Fruit fly (Drosophila melanogaster) whole organism, embryonic: Measurements from ENCODE around the gene CG7006.

Source experiments
- CG10209 ChIP-seq: fragments of 200-800 bp; sonication (Bioruptor generic); optimal IDR thresholded peaks from 3 replicates; lab custom pipeline; 2017; ENCODE audit warnings: missing biosample characterization, mild to moderate bottlenecking, missing genetic modification characterization, missing genetic modification reagents
- CG11695 ChIP-seq: fragments of 200-800 bp; sonication (Bioruptor generic); IDR thresholded peaks from 3 replicates; pipeline ENCODE4 v1.3.6; 2022; ENCODE audit warnings: missing biosample characterization, missing genetic modification characterization
- CG11723 ChIP-seq: fragments of 200-800 bp; sonication (Bioruptor generic); optimal IDR thresholded peaks from 2 replicates; lab custom pipeline; 2017; ENCODE audit warnings: missing biosample characterization, mild to moderate bottlenecking, missing genetic modification characterization
- CG13624 ChIP-seq: fragments of 200-800 bp; sonication (Bioruptor generic); optimal IDR thresholded peaks from 2 replicates; lab custom pipeline; 2016; ENCODE audit warnings: missing biosample characterization, missing genetic modification characterization
- CG14014 ChIP-seq: fragments of 200-800 bp; sonication (Bioruptor generic); IDR thresholded peaks from 2 replicates; pipeline ENCODE4 v1.3.6; 2022; ENCODE audit warnings: missing biosample characterization, missing genetic modification characterization
- CG15011 ChIP-seq: fragments of 200-800 bp; sonication (Bioruptor generic); optimal IDR thresholded peaks from 3 replicates; lab custom pipeline; 2018; ENCODE audit warnings: missing biosample characterization, mild to moderate bottlenecking, missing genetic modification characterization
- CG16815 ChIP-seq: fragments of 200-800 bp; sonication (Bioruptor generic); optimal IDR thresholded peaks from 3 replicates; lab custom pipeline; 2017; ENCODE audit warnings: missing biosample characterization, mild to moderate bottlenecking, missing genetic modification characterization
- CG16863 ChIP-seq: fragments of 200-800 bp; sonication (Bioruptor generic); optimal IDR thresholded peaks from 3 replicates; lab custom pipeline; 2016; ENCODE audit warnings: missing biosample characterization, missing genetic modification characterization
- CG17361 ChIP-seq: fragments of 200-800 bp; sonication (Bioruptor generic); IDR thresholded peaks from 3 replicates; pipeline ENCODE4 v1.3.6; 2022; ENCODE audit warnings: missing biosample characterization, missing genetic modification characterization
- CG18476 ChIP-seq: fragments of 200-800 bp; sonication (Bioruptor generic); optimal IDR thresholded peaks from 2 replicates; lab custom pipeline; 2016; ENCODE audit warnings: missing biosample characterization, mild to moderate bottlenecking, missing genetic modification characterization
- CG2875 ChIP-seq: fragments of 200-800 bp; sonication (Bioruptor generic); optimal IDR thresholded peaks from 2 replicates; lab custom pipeline; 2017; ENCODE audit warnings: missing biosample characterization, mild to moderate bottlenecking, missing genetic modification characterization, missing genetic modification reagents
- CG32532 ChIP-seq: fragments of 200-800 bp; sonication (Bioruptor generic); IDR thresholded peaks from 2 replicates; pipeline ENCODE4 v1.3.6; 2022; ENCODE audit warnings: missing biosample characterization, missing genetic modification characterization
- CG3407 ChIP-seq: fragments of 200-800 bp; sonication (Bioruptor generic); optimal IDR thresholded peaks from 2 replicates; lab custom pipeline; 2018; ENCODE audit warnings: missing biosample characterization, mild to moderate bottlenecking, missing genetic modification characterization
- CG4282 ChIP-seq: fragments of 200-800 bp; sonication (Bioruptor generic); optimal IDR thresholded peaks from 2 replicates; lab custom pipeline; 2016; ENCODE audit warnings: missing biosample characterization, missing genetic modification characterization
- CG6813 ChIP-seq: fragments of 200-800 bp; sonication (Bioruptor generic); optimal IDR thresholded peaks from 2 replicates; lab custom pipeline; 2017; ENCODE audit warnings: missing biosample characterization, missing genetic modification characterization, mild to moderate bottlenecking, moderate library complexity, missing genetic modification reagents
- CG7928 ChIP-seq: fragments of 200-800 bp; sonication (Bioruptor generic); optimal IDR thresholded peaks from 2 replicates; lab custom pipeline; 2017; ENCODE audit warnings: missing biosample characterization, mild to moderate bottlenecking, missing genetic modification characterization
- CG8765 ChIP-seq: fragments of 200-800 bp; sonication (Bioruptor generic); IDR thresholded peaks from 2 replicates; pipeline ENCODE4 v1.3.6; 2022; ENCODE audit warnings: missing biosample characterization, missing genetic modification characterization
- CG9727 ChIP-seq: fragments of 200-800 bp; sonication (Bioruptor generic); optimal IDR thresholded peaks from 3 replicates; lab custom pipeline; 2017; ENCODE audit warnings: missing biosample characterization, mild to moderate bottlenecking, missing genetic modification characterization
- CrebB ChIP-seq: fragments of 200-800 bp; sonication (Bioruptor generic); optimal IDR thresholded peaks from 3 replicates; lab custom pipeline; 2018; ENCODE audit warnings: missing biosample characterization, mild to moderate bottlenecking, missing genetic modification characterization
- Dll ChIP-seq: fragments of 200-800 bp; sonication (Bioruptor generic); IDR thresholded peaks from 4 replicates; pipeline ENCODE4 v1.3.6; 2022; ENCODE audit warnings: missing biosample characterization, missing genetic modification characterization; ENCODE audit not compliant: partially characterized antibody
- E2f2 ChIP-seq: fragments of 200-800 bp; sonication (Bioruptor generic); IDR thresholded peaks from 2 replicates; pipeline ENCODE4 v1.3.6; 2022; ENCODE audit warnings: missing biosample characterization, missing genetic modification characterization
- Hmr ChIP-seq: fragments of 200-800 bp; sonication (Bioruptor generic); optimal IDR thresholded peaks from 3 replicates; lab custom pipeline; 2017; ENCODE audit warnings: mild to moderate bottlenecking, missing biosample characterization, missing genetic modification reagents, missing genetic modification characterization
- Hr78 ChIP-seq, 2 experiments: fragments of 200-800 bp in 1 of 2; fragments of >200 bp in 1 of 2; sonication (Bioruptor generic) in 1 of 2; optimal IDR thresholded peaks; 2 replicates each; lab custom pipeline; 2017 to 2019; ENCODE audit warnings: missing biosample characterization in 2 of 2, missing genetic modification characterization in 2 of 2, mild to moderate bottlenecking in 1 of 2, moderate library complexity in 1 of 2
- MBD-R2 ChIP-seq: fragments of 200-800 bp; sonication (Bioruptor generic); IDR thresholded peaks from 2 replicates; pipeline ENCODE4 v1.3.6; 2022; ENCODE audit warnings: missing biosample characterization, missing genetic modification characterization
- NK7.1 ChIP-seq: fragments of 200-800 bp; sonication (Bioruptor generic); optimal IDR thresholded peaks from 3 replicates; lab custom pipeline; 2016; ENCODE audit warnings: missing biosample characterization, missing genetic modification characterization
- Optix ChIP-seq: fragments of 200-800 bp; sonication (Bioruptor generic); IDR thresholded peaks from 3 replicates; pipeline ENCODE4 v1.3.6; 2022; ENCODE audit warnings: missing biosample characterization, missing genetic modification characterization
- Sox100B ChIP-seq: fragments of 200-800 bp; sonication (Bioruptor generic); optimal IDR thresholded peaks from 3 replicates; lab custom pipeline; 2018; ENCODE audit warnings: missing biosample characterization, mild to moderate bottlenecking, missing genetic modification characterization
- Tbp ChIP-seq: fragments of >200 bp; optimal IDR thresholded peaks from 2 replicates; lab custom pipeline; 2018; ENCODE audit warnings: missing biosample characterization, missing genetic modification characterization
- YL-1 ChIP-seq: fragments of 200-800 bp; sonication (Bioruptor generic); optimal IDR thresholded peaks from 3 replicates; lab custom pipeline; 2017; ENCODE audit warnings: missing biosample characterization, mild to moderate bottlenecking, missing genetic modification characterization
- bbx ChIP-seq: fragments of 200-800 bp; sonication (Bioruptor generic); IDR thresholded peaks from 2 replicates; pipeline ENCODE4 v1.3.6; 2022; ENCODE audit warnings: missing biosample characterization, missing genetic modification characterization; ENCODE audit not compliant: partially characterized antibody
- bowl ChIP-seq: fragments of 200-800 bp; sonication (Bioruptor generic); IDR thresholded peaks from 2 replicates; pipeline ENCODE4 v1.3.6; 2022; ENCODE audit warnings: missing biosample characterization, missing genetic modification characterization
- btn ChIP-seq: fragments of 200-800 bp; sonication (Bioruptor generic); optimal IDR thresholded peaks from 2 replicates; lab custom pipeline; 2016; ENCODE audit warnings: missing biosample characterization, missing genetic modification characterization
- crol ChIP-seq: fragments of 200-800 bp; sonication (Bioruptor generic); IDR thresholded peaks from 2 replicates; pipeline ENCODE4 v1.3.6; 2022; ENCODE audit warnings: missing biosample characterization, missing genetic modification characterization
- danr ChIP-seq: fragments of 200-800 bp; sonication (Bioruptor generic); IDR thresholded peaks from 2 replicates; pipeline ENCODE4 v1.3.6; 2022; ENCODE audit warnings: missing biosample characterization, missing genetic modification characterization
- eyg ChIP-seq: fragments of 200-800 bp; sonication (Bioruptor generic); optimal IDR thresholded peaks from 3 replicates; lab custom pipeline; 2016; ENCODE audit warnings: missing biosample characterization, missing genetic modification characterization
- hb ChIP-seq: fragments of 200-800 bp; sonication (Bioruptor generic); IDR thresholded peaks from 3 replicates; pipeline ENCODE4 v1.3.6; 2022; ENCODE audit warnings: missing biosample characterization, missing genetic modification characterization; ENCODE audit not compliant: partially characterized antibody
- mam ChIP-seq: fragments of 200-800 bp; sonication (Bioruptor generic); optimal IDR thresholded peaks from 3 replicates; lab custom pipeline; 2016; ENCODE audit warnings: missing biosample characterization, missing genetic modification characterization
- nmo ChIP-seq: fragments of 200-800 bp; sonication (Bioruptor generic); optimal IDR thresholded peaks from 2 replicates; lab custom pipeline; 2018; ENCODE audit warnings: missing biosample characterization, mild to moderate bottlenecking, missing genetic modification characterization, moderate library complexity
- nom ChIP-seq: fragments of 200-800 bp; sonication (Bioruptor generic); optimal IDR thresholded peaks from 2 replicates; lab custom pipeline; 2017; ENCODE audit warnings: missing biosample characterization, missing genetic modification characterization, mild to moderate bottlenecking, moderate library complexity, missing genetic modification reagents
- pum ChIP-seq: fragments of 200-800 bp; sonication (Bioruptor generic); optimal IDR thresholded peaks from 2 replicates; lab custom pipeline; 2016; ENCODE audit warnings: missing biosample characterization, missing genetic modification characterization
- rib ChIP-seq: fragments of 200-800 bp; sonication (Bioruptor generic); IDR thresholded peaks from 2 replicates; pipeline ENCODE4 v1.3.6; 2022; ENCODE audit warnings: missing biosample characterization, missing genetic modification characterization
- ro ChIP-seq: fragments of 200-800 bp; sonication (Bioruptor generic); IDR thresholded peaks from 2 replicates; pipeline ENCODE4 v1.3.6; 2022; ENCODE audit warnings: missing biosample characterization, missing genetic modification characterization
- shn ChIP-seq: fragments of 200-800 bp; sonication (Bioruptor generic); optimal IDR thresholded peaks from 3 replicates; lab custom pipeline; 2016; ENCODE audit warnings: missing biosample characterization, missing genetic modification characterization
- slou ChIP-seq: fragments of 200-800 bp; sonication (Bioruptor generic); optimal IDR thresholded peaks from 3 replicates; lab custom pipeline; 2016; ENCODE audit warnings: missing biosample characterization, missing genetic modification characterization
- slp2 ChIP-seq: fragments of 200-800 bp; sonication (Bioruptor generic); optimal IDR thresholded peaks from 2 replicates; lab custom pipeline; 2016; ENCODE audit warnings: missing biosample characterization, missing genetic modification characterization
- stc ChIP-seq: fragments of 200-800 bp; sonication (Bioruptor generic); IDR thresholded peaks from 2 replicates; pipeline ENCODE4 v1.3.6; 2022; ENCODE audit warnings: missing biosample characterization, missing genetic modification characterization
- tna ChIP-seq: fragments of 200-800 bp; sonication (Bioruptor generic); IDR thresholded peaks from 2 replicates; pipeline ENCODE4 v1.3.6; 2022; ENCODE audit warnings: missing biosample characterization, missing genetic modification characterization; ENCODE audit not compliant: partially characterized antibody
- tup ChIP-seq: fragments of 200-800 bp; sonication (Bioruptor generic); optimal IDR thresholded peaks from 2 replicates; lab custom pipeline; 2016; ENCODE audit warnings: missing biosample characterization, mild to moderate bottlenecking, missing genetic modification characterization, moderate library complexity
- unc-4 ChIP-seq: fragments of 200-800 bp; sonication (Bioruptor generic); IDR thresholded peaks from 2 replicates; pipeline ENCODE4 v1.3.6; 2022; ENCODE audit warnings: missing biosample characterization, missing genetic modification characterization; ENCODE audit not compliant: partially characterized antibody
- zfh1 ChIP-seq: fragments of 200-800 bp; sonication (Bioruptor generic); IDR thresholded peaks from 3 replicates; pipeline ENCODE4 v1.3.6; 2022; ENCODE audit warnings: missing biosample characterization, missing genetic modification characterization

Gene CG7006

DNA sequence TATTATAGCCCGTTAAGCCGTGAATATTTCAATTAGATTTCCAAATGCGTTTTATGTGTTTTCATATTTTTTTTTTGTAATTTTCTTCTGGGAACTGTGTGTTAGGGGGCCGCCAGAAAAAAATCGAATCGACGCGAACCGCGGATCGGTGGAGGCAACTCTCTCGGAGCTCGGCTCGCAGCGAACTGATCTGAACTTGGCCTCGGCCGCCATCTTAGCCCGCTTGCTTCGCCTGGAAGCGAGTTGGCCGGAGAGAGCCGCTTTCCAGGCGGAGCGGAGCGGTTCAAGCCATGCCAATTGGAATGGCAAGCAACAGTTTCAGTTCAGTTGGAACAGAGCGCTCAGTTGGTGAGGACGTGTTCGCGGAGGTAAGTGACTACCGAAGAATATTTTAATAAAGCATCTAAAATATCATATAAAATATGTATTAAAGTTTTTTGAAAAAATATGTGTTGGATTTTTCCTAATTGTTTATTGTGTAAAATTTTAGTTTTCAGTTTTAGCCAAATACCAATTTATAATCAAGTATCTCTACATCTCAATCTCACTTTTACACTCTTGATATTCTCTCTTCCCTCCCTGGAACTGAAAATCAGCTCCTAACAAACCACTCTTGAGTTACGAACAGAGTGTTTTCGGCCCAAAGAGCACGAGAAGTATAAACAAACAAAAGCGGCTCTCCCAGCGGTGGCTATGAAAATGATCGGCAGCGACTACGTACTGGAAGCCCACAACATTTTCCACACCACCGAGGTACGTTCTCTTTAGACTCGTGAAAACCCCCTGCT, 44.2 kb downstream of the CG7006 start, which contains the start of the genes CG31121 and CG11069 (continued):
- no peak for TF ChIP-seq CG6813 (GFP tag; lab: Kevin White, UChicago)
- TF ChIP-seq stc (GFP tag; lab: Robert Waterston, UW): no peak
- TF ChIP-seq rib: 0 out of 2 replicates have a peak, but pooled peaks have one; percentile 19
- no peak for TF ChIP-seq crol (GFP tag; lab: Robert Waterston, UW)
- TF ChIP-seq ro (GFP tag; lab: Robert Waterston, UW): no peak
- peak; percentile 41 for TF ChIP-seq nom (GFP tag; lab: Kevin White, UChicago)
- TF ChIP-seq CG14014 (GFP tag; lab: Robert Waterston, UW): no peak
- TF ChIP-seq MBD-R2: no peak
- no peak for TF ChIP-seq slou
- no peak for TF ChIP-seq slp2 (GFP tag; lab: Kevin White, UChicago)
- TF ChIP-seq CG11723 (GFP tag; lab: Kevin White, UChicago): no peak
- TF ChIP-seq shn: no peak
- no peak for TF ChIP-seq CG16863 (GFP tag; lab: Kevin White, UChicago)
- TF ChIP-seq zfh1 (GFP tag; lab: Robert Waterston, UW): 0 out of 3 replicates have a peak, but pooled peaks have one; percentile 24
- TF ChIP-seq CG16815 (GFP tag; lab: Kevin White, UChicago): no peak
- no peak for TF ChIP-seq CG7928
- TF ChIP-seq NK7.1 (GFP tag; lab: Kevin White, UChicago): no peak
- no peak for TF ChIP-seq mam (GFP tag; lab: Kevin White, UChicago)
- TF ChIP-seq bbx: peak; percentile 45
- TF ChIP-seq nmo (GFP tag; lab: Kevin White, UChicago): no peak
- TF ChIP-seq CG13624 (GFP tag; lab: Kevin White, UChicago): no peak
- TF ChIP-seq YL-1: no peak
- TF ChIP-seq danr (GFP tag; lab: Robert Waterston, UW): no peak
- TF ChIP-seq Tbp (GFP tag; lab: Kevin White, UChicago): no peak
- no peak for TF ChIP-seq hb (GFP tag; lab: Robert Waterston, UW)
- no peak for TF ChIP-seq CG32532 (GFP tag; lab: Robert Waterston, UW)
- TF ChIP-seq pum (GFP tag; lab: Kevin White, UChicago): no peak
- no peak for TF ChIP-seq E2f2
- TF ChIP-seq CG4282 (GFP tag; lab: Kevin White, UChicago): no peak
- TF ChIP-seq btn (GFP tag; lab: Kevin White, UChicago): no peak
- no peak for TF ChIP-seq tup (GFP tag; lab: Kevin White, UChicago)
- no peak for TF ChIP-seq CG17361 (GFP tag; lab: Robert Waterston, UW)
- TF ChIP-seq CG9727 (GFP tag; lab: Kevin White, UChicago): no peak
- TF ChIP-seq unc-4: no peak
- no peak for TF ChIP-seq CrebB (tag; lab: Kevin White, UChicago)
- no peak for TF ChIP-seq CG8765
- no peak for TF ChIP-seq CG10209 (GFP tag; lab: Kevin White, UChicago)
- TF ChIP-seq CG15011 (GFP tag; lab: Kevin White, UChicago): no peak
- no peak for TF ChIP-seq bowl (GFP tag; lab: Robert Waterston, UW)
- no peak for TF ChIP-seq CG3407 (GFP tag; lab: Kevin White, UChicago)
- no peak for TF ChIP-seq eyg (GFP tag; lab: Kevin White, UChicago)
- TF ChIP-seq tna (GFP tag; lab: Robert Waterston, UW): no peak
- TF ChIP-seq Sox100B (GFP tag; lab: Kevin White, UChicago): no peak
- no peak for TF ChIP-seq CG11695 (GFP tag; lab: Robert Waterston, UW)
- TF ChIP-seq CG18476: no peak
- TF ChIP-seq Hmr (GFP tag; lab: Kevin White, UChicago): no peak
- peak in 1 of 2 experiments; percentile 2 for TF ChIP-seq Hr78 (GFP tag; optimal IDR thresholded peaks at IDR 0.05; lab: Kevin White, UChicago)
- TF ChIP-seq Optix (GFP tag; lab: Robert Waterston, UW): no peak
- TF ChIP-seq CG2875 (GFP tag; lab: Kevin White, UChicago): no peak
- TF ChIP-seq Dll (GFP tag; lab: Robert Waterston, UW): no peak
